Fruit fly (Drosophila melanogaster): ENCODE results near the gene epsilonCOP.

The epsilonCOP gene

DNA sequence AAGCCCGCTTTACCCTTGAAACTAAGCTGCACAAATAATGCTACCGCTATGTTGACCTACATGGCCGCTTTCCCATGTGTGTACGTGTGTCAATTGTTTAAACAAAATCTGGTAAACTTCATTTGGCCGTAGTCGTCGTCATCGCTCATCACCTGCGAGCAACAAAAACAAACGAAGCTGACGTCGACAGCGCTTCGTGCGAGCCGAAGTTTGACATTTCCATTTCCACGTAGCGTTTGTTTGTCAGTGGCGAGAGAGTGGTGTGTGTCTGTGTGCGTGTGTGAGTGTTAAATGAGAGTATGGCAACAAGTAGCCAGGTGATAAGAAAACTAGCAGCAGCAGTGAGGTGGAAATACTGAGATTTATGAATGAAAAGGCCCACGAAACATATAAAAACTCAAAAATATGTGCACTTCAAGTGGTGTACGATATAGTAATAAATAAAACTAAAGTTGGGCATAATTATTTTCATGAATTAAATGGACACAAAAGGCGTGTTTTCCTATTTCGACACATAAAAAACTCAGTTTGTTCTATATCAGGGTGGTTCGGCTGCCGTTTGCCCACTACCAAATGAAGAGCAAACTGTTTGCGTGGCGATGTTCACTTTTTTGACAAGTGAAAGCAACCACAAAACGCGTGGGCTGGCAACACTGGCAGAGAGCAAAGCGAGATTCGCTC is 9.5 kb upstream of the epsilonCOP start (continued):
- no peak for TF ChIP-seq CG1602 (GFP tag; optimal IDR thresholded peaks at IDR 0.05)
- no peak for TF ChIP-seq cato (GFP tag; optimal IDR thresholded peaks at IDR 0.05; ENCODE audit: borderline replicate concordance)
- TF ChIP-seq chif (GFP tag; optimal IDR thresholded peaks at IDR 0.05), result no peak
- no peak for TF ChIP-seq Mes4 (GFP tag; optimal IDR thresholded peaks at IDR 0.05)
- no peak for TF ChIP-seq fd3F (GFP tag; optimal IDR thresholded peaks at IDR 0.05)
- no peak for TF ChIP-seq sisA (GFP tag; IDR thresholded peaks at IDR 0.05)
- TF ChIP-seq CG17361 (GFP tag; IDR thresholded peaks at IDR 0.05), result peak; percentile 9; the same call in 1 of the 3 replicates
- TF ChIP-seq Dbx (GFP tag; IDR thresholded peaks at IDR 0.05), result no peak
- TF ChIP-seq CG2120 (GFP tag; optimal IDR thresholded peaks at IDR 0.05), result peak; percentile 30
- TF ChIP-seq trem (tag; optimal IDR thresholded peaks at IDR 0.05), result no peak
- TF ChIP-seq mam (GFP tag; optimal IDR thresholded peaks at IDR 0.05), result no peak
- no peak for TF ChIP-seq CG3163 (GFP tag; optimal IDR thresholded peaks at IDR 0.05)
- TF ChIP-seq H2.0 (GFP tag; IDR thresholded peaks at IDR 0.05), result no peak
- no peak for TF ChIP-seq CG4617 (GFP tag; optimal IDR thresholded peaks at IDR 0.05; ENCODE audit: borderline replicate concordance)
- TF ChIP-seq dmrt99B (tag; optimal IDR thresholded peaks at IDR 0.05), result peak; percentile 29
- no peak for TF ChIP-seq pzg (GFP tag; optimal IDR thresholded peaks at IDR 0.05)
- TF ChIP-seq fd96Cb (tag; optimal IDR thresholded peaks at IDR 0.05), result no peak
- peak; percentile 15 for TF ChIP-seq CG11723 (GFP tag; optimal IDR thresholded peaks at IDR 0.05)
- no peak for TF ChIP-seq shn (GFP tag; optimal IDR thresholded peaks at IDR 0.05)
- TF ChIP-seq luna (GFP tag; optimal IDR thresholded peaks at IDR 0.05), result no peak
- TF ChIP-seq ato (GFP tag; IDR thresholded peaks at IDR 0.05; ENCODE audit: partially characterized antibody), result no peak
- TF ChIP-seq pita (GFP tag; optimal IDR thresholded peaks at IDR 0.05), result no peak
- no peak for TF ChIP-seq CG2199 (GFP tag; IDR thresholded peaks at IDR 0.05)
- TF ChIP-seq hb (GFP tag; IDR thresholded peaks at IDR 0.05; ENCODE audit: partially characterized antibody), result no peak
- TF ChIP-seq gsb-n (tag; optimal IDR thresholded peaks at IDR 0.05), result no peak
- TF ChIP-seq zf30C (GFP tag; optimal IDR thresholded peaks at IDR 0.05), result no peak
- peak; percentile 51 for TF ChIP-seq Blimp-1 (GFP tag; optimal IDR thresholded peaks at IDR 0.05)
- peak; percentile 82 for TF ChIP-seq CrebB (tag; optimal IDR thresholded peaks at IDR 0.05)
- no peak for TF ChIP-seq CG1647 (GFP tag; optimal IDR thresholded peaks at IDR 0.05)
- no peak for TF ChIP-seq CG14860 (GFP tag; IDR thresholded peaks at IDR 0.05; ENCODE audit: partially characterized antibody)
- TF ChIP-seq yki (optimal IDR thresholded peaks at IDR 0.05), result no peak
- no peak for TF ChIP-seq dpn (GFP tag; optimal IDR thresholded peaks at IDR 0.05)
- TF ChIP-seq Ets65A (GFP tag), result no peak
- TF ChIP-seq B-H2 (GFP tag; optimal IDR thresholded peaks at IDR 0.05), result peak; percentile 51
- TF ChIP-seq gce (GFP tag; IDR thresholded peaks at IDR 0.05), result peak; percentile 55; the same call in 1 of the 3 replicates
- TF ChIP-seq dmrt11E (tag; optimal IDR thresholded peaks at IDR 0.05), result peak; percentile 8
- no peak; the same call in 2 of the 3 replicates for TF ChIP-seq B-H1 (GFP tag; IDR thresholded peaks at IDR 0.05)
- TF ChIP-seq Atf-2 (GFP tag; optimal IDR thresholded peaks at IDR 0.05), result no peak
- peak; percentile 27 for TF ChIP-seq CG6254 (GFP tag; optimal IDR thresholded peaks at IDR 0.05)
- TF ChIP-seq ATbp (GFP tag; optimal IDR thresholded peaks at IDR 0.05), result peak; percentile 80
- TF ChIP-seq sr (GFP tag; IDR thresholded peaks at IDR 0.05), result peak; percentile 14; the same call in 2 of the 3 replicates
- peak; percentile 63 for TF ChIP-seq CG12299 (tag; optimal IDR thresholded peaks at IDR 0.05)
- no peak for TF ChIP-seq ab (GFP tag; optimal IDR thresholded peaks at IDR 0.05)
- TF ChIP-seq Tbp (GFP tag; optimal IDR thresholded peaks at IDR 0.05), result no peak
- TF ChIP-seq Sox102F (GFP tag; optimal IDR thresholded peaks at IDR 0.05), result no peak
- TF ChIP-seq Eip74EF (GFP tag; optimal IDR thresholded peaks at IDR 0.05), result peak in 1 of 2 experiments; percentile 36
- no peak for TF ChIP-seq chn (GFP tag; optimal IDR thresholded peaks at IDR 0.05)
- peak; percentile 17 for TF ChIP-seq CG13894 (tag; optimal IDR thresholded peaks at IDR 0.05)
- TF ChIP-seq NfI (GFP tag; optimal IDR thresholded peaks at IDR 0.05), result peak; percentile 30
- peak; percentile 27 for TF ChIP-seq E2f2 (GFP tag; IDR thresholded peaks at IDR 0.05)

Data from whole organism, embryonic.